Fruit fly (Drosophila melanogaster) whole organism, pupa: ENCODE measurements around the gene CG5762.

ENCODE experiments used
- CG10348 ChIP-seq: fragments of 200-800 bp; sonication (Bioruptor generic); IDR thresholded peaks from 2 replicates; pipeline ENCODE4 v1.3.6; 2022; ENCODE audit warnings: missing biosample characterization, missing genetic modification characterization
- CG14655 ChIP-seq: fragments of 200-800 bp; sonication (Bioruptor generic); optimal IDR thresholded peaks from 3 replicates; lab custom pipeline; 2017; ENCODE audit warnings: mild to moderate bottlenecking, missing biosample characterization, missing genetic modification reagents, missing genetic modification characterization
- CG15710 ChIP-seq: fragments of 200-800 bp; sonication (Bioruptor generic); optimal IDR thresholded peaks from 2 replicates; lab custom pipeline; 2018; ENCODE audit warnings: missing biosample characterization, mild to moderate bottlenecking, missing genetic modification characterization, moderate library complexity
- CG34367 ChIP-seq: fragments of 200-800 bp; sonication (Bioruptor generic); optimal IDR thresholded peaks from 2 replicates; lab custom pipeline; 2018; ENCODE audit warnings: missing biosample characterization, mild to moderate bottlenecking, missing genetic modification characterization
- EcR ChIP-seq: fragments of 200-800 bp; sonication (Bioruptor generic); optimal IDR thresholded peaks from 3 replicates; lab custom pipeline; 2019; ENCODE audit warnings: missing biosample characterization, missing genetic modification characterization, mild to moderate bottlenecking, moderate library complexity, missing genetic modification reagents
- Pif1A ChIP-seq: fragments of 200-800 bp; sonication (Bioruptor generic); optimal IDR thresholded peaks from 3 replicates; lab custom pipeline; 2016; ENCODE audit warnings: missing biosample characterization, missing genetic modification characterization

DNA sequence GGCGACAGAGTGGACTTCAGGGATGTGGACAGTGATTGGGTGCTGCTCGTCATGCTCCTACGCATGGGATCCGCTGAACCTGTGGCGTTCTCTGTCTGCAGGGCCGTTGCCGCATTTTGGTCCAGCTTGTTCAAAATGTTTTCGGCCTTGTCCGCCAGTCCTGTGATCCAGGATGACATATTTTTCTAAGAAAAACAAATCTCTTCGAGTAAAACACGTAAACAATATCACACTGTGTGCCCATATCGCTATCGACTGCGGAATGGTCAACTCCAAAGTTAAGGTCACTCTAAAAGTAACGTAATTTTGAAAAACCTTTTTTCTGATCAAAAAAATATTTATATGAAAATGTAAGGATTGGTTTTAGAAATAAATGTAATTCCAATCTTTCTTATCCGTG, 3.8 kb downstream of the CG5762 start, which contains the start of gene Golgin84:
- TF ChIP-seq EcR (no peak), CG14655 (no peak), CG10348 (GFP tag; lab: Robert Waterston, UW) (no peak), CG34367 (tag; lab: Kevin White, UChicago) (no peak), Pif1A (GFP tag; lab: Kevin White, UChicago) (no peak), CG15710 (tag; lab: Kevin White, UChicago) (no peak)
